Worm (Caenorhabditis elegans) whole organism, midembryonic: ENCODE measurements around the gene F53F4.16.

Source experiments
- ref-1 ChIP-seq: fragments of 200-800 bp; sonication (Bioruptor generic); conservative IDR thresholded peaks from 2 replicates; pipeline ENCODE4 v1.3.6; 2022; ENCODE audit warnings: missing genetic modification reagents, missing genetic modification characterization, missing compliant biosample characterization
- tab-1 ChIP-seq: fragments of 200-800 bp; sonication (Bioruptor generic); IDR thresholded peaks from 2 replicates; pipeline ENCODE4 v1.3.6; 2022; ENCODE audit warnings: missing genetic modification characterization, missing compliant biosample characterization
- ztf-23 ChIP-seq: fragments of 200-800 bp; sonication (Bioruptor generic); IDR thresholded peaks from 2 replicates; pipeline ENCODE4 v1.3.6; 2022; ENCODE audit warnings: missing genetic modification reagents, missing genetic modification characterization, missing compliant biosample characterization

DNA sequence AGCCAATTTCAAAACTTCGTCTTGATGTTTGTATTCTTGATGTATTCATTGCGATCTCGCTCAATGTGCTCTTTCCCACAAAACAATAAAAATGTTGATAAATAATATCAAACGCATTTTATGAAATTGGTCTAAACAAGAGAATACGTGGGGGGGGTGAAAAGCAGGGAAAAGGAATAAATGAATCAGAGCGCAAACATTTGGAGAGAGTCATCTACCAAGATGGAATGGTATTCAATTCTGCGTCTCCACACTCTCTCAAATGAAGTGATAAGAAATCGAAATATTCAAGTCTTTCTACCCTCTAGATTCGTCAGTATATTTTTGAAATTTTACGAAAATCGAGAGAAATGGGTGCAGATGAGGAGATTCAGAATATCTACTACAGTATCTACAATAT lies 40.9 kb downstream of the F53F4.16 start, which contains the start of gene C50B8.5:
- TF ChIP-seq ztf-23 (GFP tag; lab: Robert Waterston, UW) (no peak), tab-1 (GFP tag; lab: Robert Waterston, UW) (no peak), ref-1 (GFP tag; lab: Robert Waterston, UW) (no peak)
